Fruit fly (Drosophila melanogaster): ENCODE results near the gene Spn77Bb.

Spn77Bb gene

dm6 chr3L:20370013-20370412 is 49.3 kb downstream of the Spn77Bb start, which contains the start of gene CG13247:
Gene CG13247 (plus strand): TSS chr3L:20370313.
- no peak for TF ChIP-seq CG17801 (GFP tag; optimal IDR thresholded peaks at IDR 0.05; ENCODE audit: partially characterized antibody)

Measured in ovary, adult (tissue).